Worm (Caenorhabditis elegans): ENCODE data around the gene uggt-1.

DNA sequence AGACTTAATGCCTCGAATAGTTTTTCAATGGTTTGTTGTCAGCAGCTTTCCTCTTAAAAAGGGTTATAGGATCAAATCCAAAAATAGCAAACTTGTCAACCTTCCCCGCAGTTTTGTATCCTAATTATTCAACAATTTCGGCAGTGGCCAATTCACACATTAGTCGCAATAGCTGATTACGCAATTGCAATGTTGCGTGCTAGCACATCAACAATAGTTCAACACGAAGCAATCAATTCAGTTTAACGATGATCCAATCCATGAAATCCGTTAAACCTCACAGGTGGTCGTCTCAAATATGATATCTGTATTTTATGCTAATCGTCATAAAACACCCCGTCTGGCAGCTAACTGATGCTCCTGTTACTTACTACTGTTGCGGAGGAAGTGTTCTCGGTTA lies 48.2 kb downstream of the uggt-1 start:
- TF ChIP-seq tbx-2 (tag; optimal IDR thresholded peaks at IDR 0.05), result no peak
- no peak for TF ChIP-seq nhr-28 (tag; optimal IDR thresholded peaks at IDR 0.05)
- no peak for TF ChIP-seq nhr-43 (tag; optimal IDR thresholded peaks at IDR 0.05; ENCODE audit: poor library complexity, severe bottlenecking)
- TF ChIP-seq aly-2 (tag; optimal IDR thresholded peaks at IDR 0.05), result no peak
- TF ChIP-seq ztf-11 (tag; optimal IDR thresholded peaks at IDR 0.05), result no peak
- TF ChIP-seq nhr-11 (tag; optimal IDR thresholded peaks at IDR 0.05), result no peak
